Worm (Caenorhabditis elegans) whole organism, L4/young adult: ENCODE data around the gene T28A11.19.

Source experiments
- W03F9.2 ChIP-seq: fragments of 150-350 bp; optimal IDR thresholded peaks from 2 replicates; lab custom pipeline; 2014; ENCODE audit warnings: missing biosample characterization, missing genetic modification characterization
- him-1 ChIP-seq: sonication (generic microtip); optimal IDR thresholded peaks from 2 replicates; lab custom pipeline; 2016; ENCODE audit warnings: missing genotype, missing genetic modification reagents, missing genetic modification characterization, missing compliant biosample characterization

- TF ChIP-seq W03F9.2 (tag; lab: Kevin White, UChicago): no peak
- TF ChIP-seq him-1: no peak
Measured at ce11 chrV:3267950-3268349, 1.4 kb downstream of the T28A11.19 start, which contains the start of gene T28A11.18.
